Worm (Caenorhabditis elegans) whole organism, L4/young adult: ENCODE data around the gene B0403.6.

Experiments used
- W03F9.2 ChIP-seq: fragments of 150-350 bp; optimal IDR thresholded peaks from 2 replicates; lab custom pipeline; 2014; ENCODE audit warnings: missing biosample characterization, missing genetic modification characterization
- dao-5 ChIP-seq: sonication (generic microtip); optimal IDR thresholded peaks from 2 replicates; lab custom pipeline; 2016; ENCODE audit warnings: missing genotype, missing genetic modification characterization, moderate library complexity, missing compliant biosample characterization
- him-1 ChIP-seq: sonication (generic microtip); optimal IDR thresholded peaks from 2 replicates; lab custom pipeline; 2016; ENCODE audit warnings: missing genotype, missing genetic modification reagents, missing genetic modification characterization, missing compliant biosample characterization

ce11 chrX:7067250-7067958 lies 7.7 kb downstream of the B0403.6 start:
- no peak for TF ChIP-seq dao-5 (tag; lab: Kevin White, UChicago)
- no peak for TF ChIP-seq him-1 (tag; lab: Kevin White, UChicago)
- no peak for TF ChIP-seq W03F9.2 (tag; lab: Kevin White, UChicago)
